Fruit fly (Drosophila melanogaster): ENCODE measurements around the gene Mnt.

Gene Mnt

DNA sequence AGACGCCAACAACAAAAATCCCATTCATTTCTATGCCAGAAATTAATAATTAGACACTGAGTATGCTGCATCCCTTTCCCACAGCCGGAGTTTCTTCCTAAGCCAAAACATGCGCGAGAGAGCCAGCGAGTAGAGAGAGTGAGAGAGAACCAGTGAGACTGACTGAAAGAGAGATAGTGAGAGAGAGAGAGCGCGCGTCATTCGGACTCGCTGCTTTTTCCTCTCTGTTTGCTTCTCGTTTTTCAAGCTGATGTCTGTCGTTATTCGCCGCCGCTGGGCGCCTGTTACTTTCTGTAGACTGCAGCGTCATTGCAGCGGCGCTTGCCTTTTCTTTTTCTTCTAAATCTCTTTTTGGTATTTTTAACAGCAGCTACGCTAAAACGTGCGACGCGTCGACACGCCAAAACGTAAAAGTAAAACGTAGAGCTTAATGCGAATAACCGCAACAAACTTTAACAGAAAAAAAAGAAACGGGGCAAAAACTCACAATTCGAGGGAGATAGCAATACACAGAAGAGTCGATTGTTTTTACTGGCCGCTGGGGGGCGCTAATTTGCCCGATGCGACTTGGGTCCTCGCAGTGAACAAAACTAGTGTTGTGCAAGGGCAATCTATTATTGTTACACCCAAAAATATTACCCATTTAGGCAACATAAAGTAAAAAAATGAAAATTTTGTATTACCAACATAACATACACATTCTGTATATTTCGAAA, 69.3 kb downstream of the Mnt start (continued):
- TF ChIP-seq CG7357 (GFP tag; IDR thresholded peaks at IDR 0.05): no peak
- no peak for TF ChIP-seq ken (GFP tag; IDR thresholded peaks at IDR 0.05)
- no peak for TF ChIP-seq crol (GFP tag; IDR thresholded peaks at IDR 0.05)
- TF ChIP-seq CG16815 (GFP tag; optimal IDR thresholded peaks at IDR 0.05): no peak
- no peak for TF ChIP-seq Hr3 (GFP tag; optimal IDR thresholded peaks at IDR 0.05)
- TF ChIP-seq Tbp (GFP tag; optimal IDR thresholded peaks at IDR 0.05): no peak
- TF ChIP-seq trem (tag; optimal IDR thresholded peaks at IDR 0.05): no peak
- TF ChIP-seq chinmo (GFP tag; IDR thresholded peaks at IDR 0.05; ENCODE audit: partially characterized antibody): peak; percentile 100
- TF ChIP-seq ac (GFP tag; optimal IDR thresholded peaks at IDR 0.05): no peak
- TF ChIP-seq row (GFP tag; IDR thresholded peaks at IDR 0.05): no peak; the same call in 1 of the 3 replicates
- no peak for TF ChIP-seq NFAT (GFP tag; IDR thresholded peaks at IDR 0.05)
- no peak for TF ChIP-seq unpg (GFP tag; optimal IDR thresholded peaks at IDR 0.05)
- no peak for TF ChIP-seq Taf1 (GFP tag; IDR thresholded peaks at IDR 0.05)
- no peak for TF ChIP-seq CG6175 (GFP tag; IDR thresholded peaks at IDR 0.05)
- no peak for TF ChIP-seq CG4282 (GFP tag; optimal IDR thresholded peaks at IDR 0.05)
- no peak for TF ChIP-seq CG11696 (GFP tag; IDR thresholded peaks at IDR 0.05)
- no peak for TF ChIP-seq Dref (GFP tag; IDR thresholded peaks at IDR 0.05)
- no peak for TF ChIP-seq Nf-YB (GFP tag; optimal IDR thresholded peaks at IDR 0.05)
- TF ChIP-seq CG17829 (tag; optimal IDR thresholded peaks at IDR 0.05): no peak
- no peak for TF ChIP-seq NK7.1 (GFP tag; optimal IDR thresholded peaks at IDR 0.05)
- no peak for TF ChIP-seq NC2α (GFP tag; optimal IDR thresholded peaks at IDR 0.05)
- TF ChIP-seq CG4617 (GFP tag; optimal IDR thresholded peaks at IDR 0.05; ENCODE audit: borderline replicate concordance): no peak
- no peak for TF ChIP-seq exex (tag; optimal IDR thresholded peaks at IDR 0.05)
- TF ChIP-seq D (optimal IDR thresholded peaks at IDR 0.05): peak; percentile 10
- no peak for TF ChIP-seq D (GFP tag; optimal IDR thresholded peaks at IDR 0.05)
- TF ChIP-seq eve (GFP tag; optimal IDR thresholded peaks at IDR 0.05): no peak
- TF ChIP-seq Oli (tag; optimal IDR thresholded peaks at IDR 0.05): no peak
- no peak for TF ChIP-seq dan (GFP tag; IDR thresholded peaks at IDR 0.05)
- TF ChIP-seq nom (GFP tag; optimal IDR thresholded peaks at IDR 0.05): peak; percentile 69
- TF ChIP-seq chm (GFP tag; IDR thresholded peaks at IDR 0.05): no peak; the same call in 1 of the 2 replicates
- peak; percentile 73; the same call in 2 of the 3 replicates for TF ChIP-seq CG2199 (GFP tag; IDR thresholded peaks at IDR 0.05)
- TF ChIP-seq CG1647 (GFP tag; optimal IDR thresholded peaks at IDR 0.05): no peak
- peak; percentile 100 for TF ChIP-seq pros (GFP tag; optimal IDR thresholded peaks at IDR 0.05)
- TF ChIP-seq CG34376 (GFP tag; optimal IDR thresholded peaks at IDR 0.05): peak; percentile 71
- no peak for TF ChIP-seq twi (tag; optimal IDR thresholded peaks at IDR 0.05)
- no peak for TF ChIP-seq dimm (GFP tag; IDR thresholded peaks at IDR 0.05)
- no peak for TF ChIP-seq Poxn (GFP tag; IDR thresholded peaks at IDR 0.05)
- 0 out of 2 replicates have a peak, but pooled peaks have one; percentile 51 for TF ChIP-seq Awh (GFP tag; IDR thresholded peaks at IDR 0.05)
- TF ChIP-seq tin (GFP tag; optimal IDR thresholded peaks at IDR 0.05): no peak
- no peak for TF ChIP-seq CG4404 (GFP tag; IDR thresholded peaks at IDR 0.05)
- no peak for TF ChIP-seq tx (GFP tag; optimal IDR thresholded peaks at IDR 0.05)
- peak; percentile 39 for TF ChIP-seq gfzf (GFP tag; optimal IDR thresholded peaks at IDR 0.05)
- TF ChIP-seq CG10366 (GFP tag; IDR thresholded peaks at IDR 0.05): 0 out of 2 replicates have a peak, but pooled peaks have one; percentile 7
- no peak for TF ChIP-seq ash1 (GFP tag; optimal IDR thresholded peaks at IDR 0.05)
- TF ChIP-seq Bdp1 (GFP tag; optimal IDR thresholded peaks at IDR 0.05): no peak
- no peak for TF ChIP-seq Dek (tag; optimal IDR thresholded peaks at IDR 0.05)
- TF ChIP-seq CG31224 (GFP tag; IDR thresholded peaks at IDR 0.05): peak; percentile 100
